Fruit fly (Drosophila melanogaster) whole organism, embryonic: ENCODE measurements around the gene CG13949.

ENCODE experiments used
- Aef1 ChIP-seq: fragments of 200-800 bp; sonication (Bioruptor generic); IDR thresholded peaks from 3 replicates; pipeline ENCODE4 v1.3.6; 2022; ENCODE audit warnings: missing biosample characterization, missing genetic modification characterization
- CG10462 ChIP-seq: fragments of 200-800 bp; sonication (Bioruptor generic); optimal IDR thresholded peaks from 2 replicates; lab custom pipeline; 2016; ENCODE audit warnings: missing biosample characterization, missing genetic modification characterization
- CG11085 ChIP-seq: fragments of 200-800 bp; sonication (Bioruptor generic); IDR thresholded peaks from 2 replicates; pipeline ENCODE4 v1.3.6; 2022; ENCODE audit warnings: missing biosample characterization, missing genetic modification characterization
- CG11093 ChIP-seq: fragments of 200-800 bp; sonication (Bioruptor generic); IDR thresholded peaks from 3 replicates; pipeline ENCODE4 v1.3.6; 2022; ENCODE audit warnings: missing biosample characterization, missing genetic modification characterization
- CG11723 ChIP-seq: fragments of 200-800 bp; sonication (Bioruptor generic); optimal IDR thresholded peaks from 2 replicates; lab custom pipeline; 2017; ENCODE audit warnings: missing biosample characterization, mild to moderate bottlenecking, missing genetic modification characterization
- CG12219 ChIP-seq: fragments of 200-800 bp; sonication (Bioruptor generic); optimal IDR thresholded peaks from 3 replicates; lab custom pipeline; 2018; ENCODE audit warnings: missing biosample characterization, mild to moderate bottlenecking, missing genetic modification characterization
- CG12236 ChIP-seq: fragments of 200-800 bp; sonication (Bioruptor generic); optimal IDR thresholded peaks from 2 replicates; lab custom pipeline; 2016; ENCODE audit warnings: missing biosample characterization, missing genetic modification characterization
- CG13123 ChIP-seq: fragments of 200-800 bp; sonication (Bioruptor generic); optimal IDR thresholded peaks from 2 replicates; lab custom pipeline; 2016; ENCODE audit warnings: missing biosample characterization, missing genetic modification characterization
- CG13894 ChIP-seq: fragments of 200-800 bp; sonication (Bioruptor generic); optimal IDR thresholded peaks from 3 replicates; lab custom pipeline; 2018; ENCODE audit warnings: missing biosample characterization, mild to moderate bottlenecking, missing genetic modification characterization, moderate library complexity
- CG14965 ChIP-seq: fragments of 200-800 bp; sonication (Bioruptor generic); optimal IDR thresholded peaks from 2 replicates; lab custom pipeline; 2016; ENCODE audit warnings: missing biosample characterization, missing genetic modification characterization, borderline replicate concordance
- CG17186 ChIP-seq: fragments of 200-800 bp; sonication (Bioruptor generic); optimal IDR thresholded peaks from 3 replicates; lab custom pipeline; 2017; ENCODE audit warnings: missing biosample characterization, missing genetic modification reagents, missing genetic modification characterization
- CG18599 ChIP-seq: fragments of 200-800 bp; sonication (Bioruptor generic); optimal IDR thresholded peaks from 3 replicates; lab custom pipeline; 2017; ENCODE audit warnings: missing biosample characterization, missing genetic modification characterization, mild to moderate bottlenecking, moderate library complexity, missing genetic modification reagents
- CG3065 ChIP-seq: fragments of 200-800 bp; sonication (Bioruptor generic); optimal IDR thresholded peaks from 2 replicates; lab custom pipeline; 2016; ENCODE audit warnings: missing biosample characterization, missing genetic modification characterization
- CG32532 ChIP-seq: fragments of 200-800 bp; sonication (Bioruptor generic); IDR thresholded peaks from 2 replicates; pipeline ENCODE4 v1.3.6; 2022; ENCODE audit warnings: missing biosample characterization, missing genetic modification characterization
- CG4360 ChIP-seq: fragments of 200-800 bp; sonication (Bioruptor generic); IDR thresholded peaks from 2 replicates; pipeline ENCODE4 v1.3.6; 2022; ENCODE audit warnings: missing biosample characterization, missing genetic modification characterization
- CG6813 ChIP-seq: fragments of 200-800 bp; sonication (Bioruptor generic); optimal IDR thresholded peaks from 2 replicates; lab custom pipeline; 2017; ENCODE audit warnings: missing biosample characterization, missing genetic modification characterization, mild to moderate bottlenecking, moderate library complexity, missing genetic modification reagents
- CG8281 ChIP-seq: fragments of 200-800 bp; sonication (Bioruptor generic); optimal IDR thresholded peaks from 2 replicates; lab custom pipeline; 2018; ENCODE audit warnings: missing biosample characterization, mild to moderate bottlenecking, missing genetic modification characterization, moderate library complexity
- CG8388 ChIP-seq: fragments of 200-800 bp; sonication (Bioruptor generic); optimal IDR thresholded peaks from 2 replicates; lab custom pipeline; 2019; ENCODE audit warnings: missing biosample characterization, mild to moderate bottlenecking, missing genetic modification characterization, moderate library complexity
- CTCF ChIP-seq: fragments of 200-800 bp; sonication (Bioruptor generic); optimal IDR thresholded peaks from 2 replicates; lab custom pipeline; 2017; ENCODE audit warnings: missing biosample characterization, mild to moderate bottlenecking, missing genetic modification characterization, moderate library complexity
- D19A ChIP-seq: fragments of 200-800 bp; optimal IDR thresholded peaks from 3 replicates; lab custom pipeline; 2019; ENCODE audit warnings: missing biosample characterization, mild to moderate bottlenecking, missing genetic modification characterization, moderate library complexity
- HLH4C ChIP-seq: fragments of 200-800 bp; sonication (Bioruptor generic); IDR thresholded peaks from 3 replicates; pipeline ENCODE4 v1.3.6; 2022; ENCODE audit warnings: missing biosample characterization, missing genetic modification characterization; ENCODE audit not compliant: partially characterized antibody
- Med ChIP-seq: fragments of 200-800 bp; sonication (Bioruptor generic); peaks from one replicate; lab custom pipeline; 2016; ENCODE audit warnings: missing biosample characterization, missing genetic modification characterization, mild to moderate bottlenecking, inconsistent platforms, moderate library complexity
- Neu2 ChIP-seq: fragments of 200-800 bp; sonication (Bioruptor generic); optimal IDR thresholded peaks from 3 replicates; lab custom pipeline; 2016; ENCODE audit warnings: missing biosample characterization, missing genetic modification characterization, borderline replicate concordance
- Sry-δ ChIP-seq: fragments of 200-800 bp; sonication (Bioruptor generic); optimal IDR thresholded peaks from 2 replicates; lab custom pipeline; 2016; ENCODE audit warnings: missing biosample characterization, missing genetic modification characterization
- ato ChIP-seq: fragments of 200-800 bp; sonication (Bioruptor generic); IDR thresholded peaks from 2 replicates; pipeline ENCODE4 v1.3.6; 2022; ENCODE audit warnings: missing biosample characterization, missing genetic modification characterization; ENCODE audit not compliant: partially characterized antibody
- bsh ChIP-seq, 2 experiments: fragments of 200-800 bp; sonication (Bioruptor generic); optimal IDR thresholded peaks; 2 replicates each; lab custom pipeline; 2017 to 2018; ENCODE audit warnings: mild to moderate bottlenecking in 2 of 2, missing biosample characterization in 2 of 2, missing genetic modification characterization in 2 of 2, moderate library complexity in 1 of 2
- chinmo ChIP-seq: fragments of 200-800 bp; sonication (Bioruptor generic); IDR thresholded peaks from 4 replicates; pipeline ENCODE4 v1.3.6; 2022; ENCODE audit warnings: missing biosample characterization, missing genetic modification characterization; ENCODE audit not compliant: partially characterized antibody
- chn ChIP-seq: fragments of 200-800 bp; sonication (Bioruptor generic); optimal IDR thresholded peaks from 2 replicates; lab custom pipeline; 2016; ENCODE audit warnings: missing biosample characterization, missing genetic modification characterization
- dati ChIP-seq: fragments of 200-800 bp; sonication (Bioruptor generic); IDR thresholded peaks from 2 replicates; pipeline ENCODE4 v1.3.6; 2022; ENCODE audit warnings: missing biosample characterization, missing genetic modification characterization
- disco-r ChIP-seq: fragments of 200-800 bp; sonication (Bioruptor generic); optimal IDR thresholded peaks from 2 replicates; lab custom pipeline; 2016; ENCODE audit warnings: missing biosample characterization, missing genetic modification characterization
- exex ChIP-seq: fragments of 200-800 bp; sonication (Bioruptor generic); optimal IDR thresholded peaks from 4 replicates; lab custom pipeline; 2018; ENCODE audit warnings: missing biosample characterization, mild to moderate bottlenecking, missing genetic modification characterization, moderate library complexity
- fd3F ChIP-seq: fragments of 200-800 bp; sonication (Bioruptor generic); optimal IDR thresholded peaks from 2 replicates; lab custom pipeline; 2018; ENCODE audit warnings: missing biosample characterization, mild to moderate bottlenecking, missing genetic modification characterization, moderate library complexity
- fd64A ChIP-seq: fragments of 200-800 bp; sonication (Bioruptor generic); optimal IDR thresholded peaks from 3 replicates; lab custom pipeline; 2018; ENCODE audit warnings: missing biosample characterization, mild to moderate bottlenecking, missing genetic modification characterization
- fu2 ChIP-seq: fragments of 200-800 bp; sonication (Bioruptor generic); optimal IDR thresholded peaks from 2 replicates; lab custom pipeline; 2016; ENCODE audit warnings: missing biosample characterization, missing genetic modification characterization
- grn ChIP-seq: fragments of 200-800 bp; sonication (Bioruptor generic); optimal IDR thresholded peaks from 3 replicates; lab custom pipeline; 2017; ENCODE audit warnings: missing biosample characterization, missing genetic modification characterization
- kah ChIP-seq: fragments of 200-800 bp; sonication (Bioruptor generic); optimal IDR thresholded peaks from 2 replicates; lab custom pipeline; 2018; ENCODE audit warnings: missing biosample characterization, mild to moderate bottlenecking, missing genetic modification characterization
- kay ChIP-seq: fragments of 200-800 bp; sonication (Bioruptor generic); optimal IDR thresholded peaks from 2 replicates; lab custom pipeline; 2016; ENCODE audit warnings: missing biosample characterization, missing genetic modification characterization
- kni ChIP-seq: fragments of 200-800 bp; sonication (Bioruptor generic); optimal IDR thresholded peaks from 3 replicates; lab custom pipeline; 2017; ENCODE audit warnings: mild to moderate bottlenecking, missing biosample characterization, missing genetic modification reagents, missing genetic modification characterization
- lbe ChIP-seq: fragments of 200-800 bp; sonication (Bioruptor generic); optimal IDR thresholded peaks from 2 replicates; lab custom pipeline; 2016; ENCODE audit warnings: missing biosample characterization, mild to moderate bottlenecking, missing genetic modification characterization
- nmo ChIP-seq: fragments of 200-800 bp; sonication (Bioruptor generic); optimal IDR thresholded peaks from 2 replicates; lab custom pipeline; 2018; ENCODE audit warnings: missing biosample characterization, mild to moderate bottlenecking, missing genetic modification characterization, moderate library complexity
- odd ChIP-seq: fragments of 200-800 bp; sonication (Bioruptor generic); optimal IDR thresholded peaks from 2 replicates; lab custom pipeline; 2017; ENCODE audit warnings: missing biosample characterization, mild to moderate bottlenecking, missing genetic modification characterization
- otp ChIP-seq: fragments of 200-800 bp; sonication (Bioruptor generic); IDR thresholded peaks from 3 replicates; pipeline ENCODE4, ENCODE4 v1.3.6; 2022; ENCODE audit warnings: missing biosample characterization, missing genetic modification characterization
- p53 ChIP-seq: fragments of 200-800 bp; sonication (Bioruptor generic); optimal IDR thresholded peaks from 2 replicates; lab custom pipeline; 2016; ENCODE audit warnings: missing biosample characterization, missing genetic modification characterization
- pnt ChIP-seq: fragments of 200-800 bp; sonication (Bioruptor generic); optimal IDR thresholded peaks from 3 replicates; lab custom pipeline; 2016; ENCODE audit warnings: missing biosample characterization, missing genetic modification characterization
- pum ChIP-seq: fragments of 200-800 bp; sonication (Bioruptor generic); optimal IDR thresholded peaks from 2 replicates; lab custom pipeline; 2016; ENCODE audit warnings: missing biosample characterization, missing genetic modification characterization
- sd ChIP-seq: fragments of 200-800 bp; sonication (Bioruptor generic); optimal IDR thresholded peaks from 3 replicates; lab custom pipeline; 2018; ENCODE audit warnings: missing biosample characterization, mild to moderate bottlenecking, missing genetic modification characterization, moderate library complexity
- unpg ChIP-seq: fragments of 200-800 bp; sonication (Bioruptor generic); optimal IDR thresholded peaks from 3 replicates; lab custom pipeline; 2018; ENCODE audit warnings: missing biosample characterization, mild to moderate bottlenecking, missing genetic modification characterization, moderate library complexity
- vvl ChIP-seq: fragments of 200-800 bp; sonication (Bioruptor generic); IDR thresholded peaks from 2 replicates; pipeline ENCODE4 v1.3.6; 2022; ENCODE audit warnings: missing biosample characterization, missing genetic modification characterization

CG13949 gene

dm6 chr2L:857897-858517 lies 2.9 kb downstream of the CG13949 start (continued):
- peak; percentile 55 for TF ChIP-seq unpg (GFP tag; lab: Kevin White, UChicago)
- 0 out of 4 replicates have a peak, but pooled peaks have one; percentile 53 for TF ChIP-seq chinmo (GFP tag; lab: Robert Waterston, UW)
- no peak for TF ChIP-seq CG8281 (tag; lab: Kevin White, UChicago)
- TF ChIP-seq CG13894 (tag; lab: Kevin White, UChicago): no peak
- TF ChIP-seq chn (GFP tag; lab: Kevin White, UChicago): peak; percentile 57
- TF ChIP-seq kay (GFP tag; lab: Kevin White, UChicago): peak; percentile 13
- TF ChIP-seq dati (GFP tag; lab: Robert Waterston, UW): no peak
- TF ChIP-seq CG32532 (GFP tag; lab: Robert Waterston, UW): peak; percentile 13; the same call in 1 of the 2 replicates
- TF ChIP-seq, all 482 proteins: peak for 223

DNA sequence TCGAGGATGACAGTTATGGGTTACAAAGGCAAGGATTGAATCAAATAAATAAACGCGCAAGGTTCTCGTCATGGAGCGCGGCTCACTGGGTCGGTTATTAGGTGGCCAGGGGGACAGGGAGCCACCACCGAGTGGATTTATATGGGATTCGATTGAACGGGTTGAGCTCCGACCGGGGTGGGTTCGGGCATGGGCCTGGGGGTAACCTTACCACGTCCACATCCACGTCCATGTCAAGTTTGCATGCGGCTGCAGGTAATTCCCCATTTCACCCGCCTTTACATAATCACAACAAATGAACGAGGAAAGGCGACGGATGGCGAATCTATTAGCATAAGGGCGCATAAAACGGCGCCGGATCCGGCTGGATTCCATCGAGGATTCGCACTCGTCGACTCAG lies 4.8 kb downstream of the CG13949 start, which contains the start of gene CG13950:
CG13950 (plus strand) TSS at position 301 of the 400 bp plus-strand sequence.
- TF ChIP-seq exex (no peak), CG11093 (no peak), CG12219 (GFP tag; lab: Kevin White, UChicago) (no peak), ato (no peak), p53 (GFP tag; lab: Kevin White, UChicago) (no peak), Sry-δ (no peak), CG10462 (no peak), CG17186 (GFP tag; lab: Kevin White, UChicago) (no peak), otp (GFP tag; lab: Robert Waterston, UW) (no peak), CG11085 (no peak), CG4360 (GFP tag; lab: Robert Waterston, UW) (no peak), grn (GFP tag; lab: Kevin White, UChicago) (no peak), sd (tag; lab: Kevin White, UChicago) (no peak), Aef1 (GFP tag; lab: Robert Waterston, UW) (no peak), CG18599 (GFP tag; lab: Kevin White, UChicago) (no peak), kah (GFP tag; lab: Kevin White, UChicago) (no peak)

DNA sequence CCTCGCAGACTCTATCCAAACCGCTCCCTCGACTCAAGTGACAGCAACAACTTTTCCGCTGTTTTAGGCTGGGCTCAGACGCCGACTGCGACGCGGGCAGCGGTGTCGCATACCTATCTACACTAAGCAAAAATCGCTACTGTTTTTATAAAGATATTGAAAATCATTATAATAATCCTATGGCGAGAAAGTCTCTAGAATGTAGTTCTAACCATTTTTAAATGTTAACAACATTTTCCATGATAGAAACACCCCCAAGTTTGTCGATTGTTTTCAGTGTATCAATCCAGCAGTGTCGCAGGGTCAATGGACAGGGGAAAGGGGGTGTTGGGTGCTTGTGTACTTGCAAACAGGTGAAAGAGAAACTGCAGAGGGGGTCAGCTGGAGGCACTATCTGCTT lies 10.7 kb downstream of the CG13949 start:
- TF ChIP-seq Med (GFP tag; lab: Kevin White, UChicago) (peak; percentile 100), fd3F (GFP tag; lab: Kevin White, UChicago) (peak; percentile 93), bsh (GFP tag; optimal IDR thresholded peaks at IDR 0.05; lab: Kevin White, UChicago) (peak; percentile 89 to 96), pnt (peak; percentile 96), HLH4C (GFP tag; lab: Robert Waterston, UW) (no peak), Neu2 (GFP tag; lab: Kevin White, UChicago) (peak; percentile 63), fu2 (GFP tag; lab: Kevin White, UChicago) (peak; percentile 93), nmo (GFP tag; lab: Kevin White, UChicago) (peak; percentile 96), D19A (tag; lab: Kevin White, UChicago) (peak; percentile 92), CG8388 (peak; percentile 95), CTCF (GFP tag; lab: Kevin White, UChicago) (peak; percentile 64), CG13123 (peak; percentile 92), lbe (GFP tag; lab: Kevin White, UChicago) (peak; percentile 97), CG3065 (GFP tag; lab: Kevin White, UChicago) (peak; percentile 86), CG6813 (GFP tag; lab: Kevin White, UChicago) (peak; percentile 96), CG11723 (GFP tag; lab: Kevin White, UChicago) (peak; percentile 91), odd (peak; percentile 93), fd64A (peak; percentile 91), CG12236 (peak; percentile 86), pum (GFP tag; lab: Kevin White, UChicago) (peak; percentile 95), kni (GFP tag; lab: Kevin White, UChicago) (peak; percentile 74), disco-r (GFP tag; lab: Kevin White, UChicago) (peak; percentile 89), vvl (GFP tag; lab: Robert Waterston, UW) (peak; percentile 98), CG14965 (GFP tag; lab: Kevin White, UChicago) (peak; percentile 72)
